Fruit fly (Drosophila melanogaster): Measurements from ENCODE around the gene Fhos.

dm6 chr3L:8833467-8833802, 80.0 kb downstream of the Fhos start:
- no peak for TF ChIP-seq psq (optimal IDR thresholded peaks at IDR 0.05)
- no peak for TF ChIP-seq Sin3A (optimal IDR thresholded peaks at IDR 0.05)
- TF ChIP-seq Myc (optimal IDR thresholded peaks at IDR 0.05) = no peak

Data from Kc167 (cell line).